Fruit fly (Drosophila melanogaster) whole organism, embryonic: ENCODE data around the gene Nep7.
A peak's percentile ranks its signal among the peaks of the same experiment; 100 is the strongest.

ENCODE experiments used
- Abd-B ChIP-seq: fragments of 200-800 bp; sonication (Bioruptor generic); optimal IDR thresholded peaks from 2 replicates; lab custom pipeline; 2018; ENCODE audit warnings: missing biosample characterization, mild to moderate bottlenecking, missing genetic modification characterization, moderate library complexity
- Aef1 ChIP-seq: fragments of 200-800 bp; sonication (Bioruptor generic); IDR thresholded peaks from 3 replicates; pipeline ENCODE4 v1.3.6; 2022; ENCODE audit warnings: missing biosample characterization, missing genetic modification characterization
- Antp ChIP-seq: fragments of 200-800 bp; sonication (Bioruptor generic); optimal IDR thresholded peaks from 3 replicates; lab custom pipeline; 2016; ENCODE audit warnings: missing biosample characterization, missing genetic modification characterization
- Atf3 ChIP-seq: fragments of 200-800 bp; sonication (Bioruptor generic); optimal IDR thresholded peaks from 3 replicates; lab custom pipeline; 2016; ENCODE audit warnings: missing biosample characterization, missing genetic modification characterization
- CG12071 ChIP-seq: fragments of 200-800 bp; sonication (Bioruptor generic); optimal IDR thresholded peaks from 3 replicates; lab custom pipeline; 2018; ENCODE audit warnings: missing biosample characterization, mild to moderate bottlenecking, missing genetic modification characterization
- CG12391 ChIP-seq: fragments of 200-800 bp; sonication (Bioruptor generic); optimal IDR thresholded peaks from 3 replicates; lab custom pipeline; 2018; ENCODE audit warnings: missing biosample characterization, mild to moderate bottlenecking, missing genetic modification characterization, moderate library complexity
- CG12744 ChIP-seq: fragments of 200-800 bp; sonication (Bioruptor generic); optimal IDR thresholded peaks from 2 replicates; lab custom pipeline; 2016; ENCODE audit warnings: missing biosample characterization, missing genetic modification characterization
- CG13424 ChIP-seq: fragments of 200-800 bp; sonication (Bioruptor generic); optimal IDR thresholded peaks from 2 replicates; lab custom pipeline; 2019; ENCODE audit warnings: missing biosample characterization, mild to moderate bottlenecking, missing genetic modification characterization, moderate library complexity
- CG13894 ChIP-seq: fragments of 200-800 bp; sonication (Bioruptor generic); optimal IDR thresholded peaks from 3 replicates; lab custom pipeline; 2018; ENCODE audit warnings: missing biosample characterization, mild to moderate bottlenecking, missing genetic modification characterization, moderate library complexity
- CG1602 ChIP-seq: fragments of 200-800 bp; sonication (Bioruptor generic); optimal IDR thresholded peaks from 3 replicates; lab custom pipeline; 2016; ENCODE audit warnings: missing biosample characterization, missing genetic modification characterization
- CG16813 ChIP-seq: fragments of 200-800 bp; sonication (Bioruptor generic); IDR thresholded peaks from 3 replicates; pipeline ENCODE4 v1.3.6; 2022; ENCODE audit warnings: missing biosample characterization, missing genetic modification characterization; ENCODE audit not compliant: partially characterized antibody
- CG2116 ChIP-seq: fragments of 200-800 bp; sonication (Bioruptor generic); optimal IDR thresholded peaks from 3 replicates; lab custom pipeline; 2018; ENCODE audit warnings: missing biosample characterization, mild to moderate bottlenecking, missing genetic modification characterization
- CG32532 ChIP-seq: fragments of 200-800 bp; sonication (Bioruptor generic); IDR thresholded peaks from 2 replicates; pipeline ENCODE4 v1.3.6; 2022; ENCODE audit warnings: missing biosample characterization, missing genetic modification characterization
- CG4404 ChIP-seq: fragments of 200-800 bp; sonication (Bioruptor generic); IDR thresholded peaks from 2 replicates; pipeline ENCODE4 v1.3.6; 2022; ENCODE audit warnings: missing biosample characterization, missing genetic modification characterization
- CG7928 ChIP-seq: fragments of 200-800 bp; sonication (Bioruptor generic); optimal IDR thresholded peaks from 2 replicates; lab custom pipeline; 2017; ENCODE audit warnings: missing biosample characterization, mild to moderate bottlenecking, missing genetic modification characterization
- CG8944 ChIP-seq: fragments of 200-800 bp; sonication (Bioruptor generic); optimal IDR thresholded peaks from 3 replicates; lab custom pipeline; 2016; ENCODE audit warnings: missing biosample characterization, missing genetic modification characterization
- CG9797 ChIP-seq: fragments of 200-800 bp; sonication (Bioruptor generic); optimal IDR thresholded peaks from 3 replicates; lab custom pipeline; 2018; ENCODE audit warnings: missing biosample characterization, mild to moderate bottlenecking, missing genetic modification characterization
- Dek ChIP-seq: fragments of 200-800 bp; sonication (Bioruptor generic); optimal IDR thresholded peaks from 3 replicates; lab custom pipeline; 2019; ENCODE audit warnings: missing biosample characterization, mild to moderate bottlenecking, missing genetic modification characterization, moderate library complexity
- Dfd ChIP-seq, 2 experiments: fragments of >200 bp; optimal IDR thresholded peaks; 2 replicates each; lab custom pipeline; 2017; ENCODE audit warnings: missing biosample characterization in 2 of 2, missing genetic modification characterization in 2 of 2
- Dp ChIP-seq: fragments of 200-800 bp; sonication (Bioruptor generic); optimal IDR thresholded peaks from 2 replicates; lab custom pipeline; 2018; ENCODE audit warnings: missing biosample characterization, mild to moderate bottlenecking, missing genetic modification characterization, moderate library complexity
- Drgx ChIP-seq: fragments of 200-800 bp; sonication (Bioruptor generic); IDR thresholded peaks from 2 replicates; pipeline ENCODE4 v1.3.6; 2022; ENCODE audit warnings: missing biosample characterization, missing genetic modification characterization
- GATAe ChIP-seq: fragments of 200-800 bp; sonication (Bioruptor generic); conservative IDR thresholded peaks from 2 replicates; pipeline ENCODE4 v1.3.6; 2022; ENCODE audit warnings: missing biosample characterization, missing genetic modification characterization
- HLH4C ChIP-seq: fragments of 200-800 bp; sonication (Bioruptor generic); IDR thresholded peaks from 3 replicates; pipeline ENCODE4 v1.3.6; 2022; ENCODE audit warnings: missing biosample characterization, missing genetic modification characterization; ENCODE audit not compliant: partially characterized antibody
- Hmx ChIP-seq: fragments of 200-800 bp; sonication (Bioruptor generic); optimal IDR thresholded peaks from 2 replicates; lab custom pipeline; 2016; ENCODE audit warnings: missing biosample characterization, missing genetic modification characterization
- Nf-YB ChIP-seq: fragments of 200-800 bp; sonication (Bioruptor generic); optimal IDR thresholded peaks from 3 replicates; lab custom pipeline; 2019; ENCODE audit warnings: missing biosample characterization, mild to moderate bottlenecking, missing genetic modification characterization, moderate library complexity
- Sox100B ChIP-seq: fragments of 200-800 bp; sonication (Bioruptor generic); optimal IDR thresholded peaks from 3 replicates; lab custom pipeline; 2018; ENCODE audit warnings: missing biosample characterization, mild to moderate bottlenecking, missing genetic modification characterization
- Sry-δ ChIP-seq: fragments of 200-800 bp; sonication (Bioruptor generic); optimal IDR thresholded peaks from 2 replicates; lab custom pipeline; 2016; ENCODE audit warnings: missing biosample characterization, missing genetic modification characterization
- Trl ChIP-seq, 3 experiments: fragments of >200 bp in 2 of 3; fragments of 200-800 bp in 1 of 3; sonication (Bioruptor generic) in 1 of 3; optimal IDR thresholded peaks; 2 replicates in 1 of 3; 3 replicates in 2 of 3; lab custom pipeline; 2016 to 2017; ENCODE audit warnings: missing biosample characterization in 1 of 3, missing genetic modification characterization in 1 of 3
- amos ChIP-seq: fragments of 200-800 bp; sonication (Bioruptor generic); IDR thresholded peaks from 2 replicates; pipeline ENCODE4 v1.3.6; 2022; ENCODE audit warnings: missing biosample characterization, missing genetic modification characterization; ENCODE audit not compliant: partially characterized antibody
- cwo ChIP-seq: fragments of 200-800 bp; sonication (Bioruptor generic); optimal IDR thresholded peaks from 3 replicates; lab custom pipeline; 2017; ENCODE audit warnings: missing biosample characterization, missing genetic modification characterization, mild to moderate bottlenecking, moderate library complexity, missing genetic modification reagents
- da ChIP-seq: fragments of 200-800 bp; sonication (Bioruptor generic); optimal IDR thresholded peaks from 2 replicates; lab custom pipeline; 2016; ENCODE audit warnings: missing biosample characterization, missing genetic modification characterization
- esg ChIP-seq: fragments of 200-800 bp; sonication (Bioruptor generic); conservative IDR thresholded peaks from 2 replicates; pipeline ENCODE4 v1.3.6; 2022; ENCODE audit warnings: missing biosample characterization, missing genetic modification characterization
- exex ChIP-seq: fragments of 200-800 bp; sonication (Bioruptor generic); optimal IDR thresholded peaks from 4 replicates; lab custom pipeline; 2018; ENCODE audit warnings: missing biosample characterization, mild to moderate bottlenecking, missing genetic modification characterization, moderate library complexity
- eyg ChIP-seq: fragments of 200-800 bp; sonication (Bioruptor generic); optimal IDR thresholded peaks from 3 replicates; lab custom pipeline; 2016; ENCODE audit warnings: missing biosample characterization, missing genetic modification characterization
- fd96Cb ChIP-seq: fragments of 200-800 bp; sonication (Bioruptor generic); optimal IDR thresholded peaks from 2 replicates; lab custom pipeline; 2018; ENCODE audit warnings: missing biosample characterization, mild to moderate bottlenecking, missing genetic modification characterization, moderate library complexity
- ftz-f1 ChIP-seq: fragments of 200-800 bp; sonication (Bioruptor generic); optimal IDR thresholded peaks from 2 replicates; lab custom pipeline; 2016; ENCODE audit warnings: missing biosample characterization, missing genetic modification characterization
- gem ChIP-seq: fragments of 200-800 bp; sonication (Bioruptor generic); optimal IDR thresholded peaks from 2 replicates; lab custom pipeline; 2019; ENCODE audit warnings: missing biosample characterization, mild to moderate bottlenecking, missing genetic modification characterization, moderate library complexity
- grau ChIP-seq: fragments of 200-800 bp; optimal IDR thresholded peaks from 3 replicates; lab custom pipeline; 2019; ENCODE audit warnings: missing biosample characterization, mild to moderate bottlenecking, missing genetic modification characterization, moderate library complexity
- hb ChIP-seq: fragments of 200-800 bp; sonication (Bioruptor generic); IDR thresholded peaks from 3 replicates; pipeline ENCODE4 v1.3.6; 2022; ENCODE audit warnings: missing biosample characterization, missing genetic modification characterization; ENCODE audit not compliant: partially characterized antibody
- lov ChIP-seq, 2 experiments: fragments of 200-800 bp in 1 of 2; fragments of >200 bp in 1 of 2; sonication (Bioruptor generic) in 1 of 2; IDR thresholded peaks in 1 of 2; optimal IDR thresholded peaks in 1 of 2; 2 replicates in 1 of 2; 3 replicates in 1 of 2; pipeline versions ENCODE4 v1.3.6 to Lab custom; 2017 to 2022; ENCODE audit warnings: missing biosample characterization in 1 of 2, missing genetic modification characterization in 1 of 2
- maf-S ChIP-seq: fragments of 200-800 bp; sonication (Bioruptor generic); optimal IDR thresholded peaks from 2 replicates; lab custom pipeline; 2016; ENCODE audit warnings: missing biosample characterization, missing genetic modification characterization
- mam ChIP-seq: fragments of 200-800 bp; sonication (Bioruptor generic); optimal IDR thresholded peaks from 3 replicates; lab custom pipeline; 2016; ENCODE audit warnings: missing biosample characterization, missing genetic modification characterization
- pfk ChIP-seq: fragments of 200-800 bp; sonication (Bioruptor generic); optimal IDR thresholded peaks from 2 replicates; lab custom pipeline; 2018; ENCODE audit warnings: missing biosample characterization, mild to moderate bottlenecking, missing genetic modification characterization, moderate library complexity
- psq ChIP-seq: fragments of 200-800 bp; sonication (Bioruptor generic); optimal IDR thresholded peaks from 2 replicates; lab custom pipeline; 2017; ENCODE audit warnings: missing biosample characterization, missing genetic modification characterization
- ranshi ChIP-seq: fragments of 200-800 bp; sonication (Bioruptor generic); IDR thresholded peaks from 2 replicates; pipeline ENCODE4 v1.3.6; 2022; ENCODE audit warnings: missing biosample characterization, missing genetic modification characterization
- salm ChIP-seq: fragments of 200-800 bp; sonication (Bioruptor generic); optimal IDR thresholded peaks from 2 replicates; lab custom pipeline; 2018; ENCODE audit warnings: missing biosample characterization, mild to moderate bottlenecking, missing genetic modification characterization
- sr ChIP-seq: fragments of 200-800 bp; sonication (Bioruptor generic); IDR thresholded peaks from 3 replicates; pipeline ENCODE4 v1.3.6; 2022; ENCODE audit warnings: missing biosample characterization, missing genetic modification characterization
- ttk ChIP-seq: fragments of 200-800 bp; sonication (Bioruptor generic); IDR thresholded peaks from 2 replicates; pipeline ENCODE4 v2.1.2; 2022; ENCODE audit warnings: missing biosample characterization, missing genetic modification characterization
- tx ChIP-seq: fragments of 200-800 bp; sonication (Bioruptor generic); optimal IDR thresholded peaks from 2 replicates; lab custom pipeline; 2016; ENCODE audit warnings: missing biosample characterization, missing genetic modification characterization
- unc-4 ChIP-seq: fragments of 200-800 bp; sonication (Bioruptor generic); IDR thresholded peaks from 2 replicates; pipeline ENCODE4 v1.3.6; 2022; ENCODE audit warnings: missing biosample characterization, missing genetic modification characterization; ENCODE audit not compliant: partially characterized antibody
- zfh1 ChIP-seq: fragments of 200-800 bp; sonication (Bioruptor generic); IDR thresholded peaks from 3 replicates; pipeline ENCODE4 v1.3.6; 2022; ENCODE audit warnings: missing biosample characterization, missing genetic modification characterization

The Nep7 gene

DNA sequence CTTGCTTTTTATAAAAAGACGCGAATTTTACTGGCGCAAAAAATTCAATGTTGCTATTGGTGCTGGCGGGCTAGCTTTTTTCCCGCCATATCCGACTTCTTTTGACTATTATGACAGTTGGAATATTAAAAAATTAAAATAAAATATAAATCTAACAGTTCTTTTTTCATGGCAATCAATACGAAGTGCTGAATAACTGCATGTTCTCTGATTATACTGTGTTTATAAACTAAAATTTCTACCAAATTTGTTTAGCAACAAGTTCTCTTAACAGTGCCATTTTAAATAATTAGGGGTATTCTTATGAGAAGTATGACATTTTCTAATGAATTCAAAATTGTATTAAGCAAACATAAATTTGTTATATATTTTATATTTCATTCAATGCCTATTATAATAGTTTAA lies 35.3 kb upstream of the Nep7 start, which contains the start of gene Boh1 (continued):
- TF ChIP-seq Drgx (GFP tag; lab: Robert Waterston, UW) (no peak), maf-S (no peak), sr (no peak), CG32532 (no peak), salm (tag; lab: Kevin White, UChicago) (no peak), pfk (no peak), Dp (GFP tag; lab: Kevin White, UChicago) (peak; percentile 6), CG7928 (GFP tag; lab: Kevin White, UChicago) (no peak), Hmx (GFP tag; lab: Kevin White, UChicago) (no peak), Sry-δ (GFP tag; lab: Kevin White, UChicago) (no peak), Antp (GFP tag; lab: Kevin White, UChicago) (no peak), CG12744 (GFP tag; lab: Kevin White, UChicago) (no peak), CG13424 (tag; lab: Kevin White, UChicago) (peak; percentile 51), fd96Cb (tag; lab: Kevin White, UChicago) (no peak), da (no peak), lov (optimal IDR thresholded peaks at IDR 0.05; lab: Kevin White, UChicago) (no peak), lov (GFP tag; IDR thresholded peaks at IDR 0.05; lab: Robert Waterston, UW) (no peak), Abd-B (peak; percentile 29), grau (tag; lab: Kevin White, UChicago) (peak; percentile 41), CG2116 (GFP tag; lab: Kevin White, UChicago) (peak; percentile 67), exex (tag; lab: Kevin White, UChicago) (no peak), psq (GFP tag; lab: Kevin White, UChicago) (no peak), amos (GFP tag; lab: Robert Waterston, UW) (no peak), cwo (no peak), Aef1 (GFP tag; lab: Robert Waterston, UW) (no peak), CG16813 (GFP tag; lab: Robert Waterston, UW) (no peak), zfh1 (GFP tag; lab: Robert Waterston, UW) (no peak), CG8944 (no peak), Nf-YB (peak; percentile 15), CG9797 (GFP tag; lab: Kevin White, UChicago) (no peak), CG13894 (tag; lab: Kevin White, UChicago) (no peak), ranshi (GFP tag; lab: Robert Waterston, UW) (no peak), Atf3 (GFP tag; lab: Kevin White, UChicago) (no peak), Trl (optimal IDR thresholded peaks at IDR 0.05; lab: Kevin White, UChicago) (no peak), Trl (GFP tag; optimal IDR thresholded peaks at IDR 0.05; lab: Kevin White, UChicago) (no peak), esg (GFP tag; lab: Robert Waterston, UW) (no peak), eyg (GFP tag; lab: Kevin White, UChicago) (no peak), GATAe (no peak), ftz-f1 (no peak), ttk (no peak), tx (no peak), CG12391 (tag; lab: Kevin White, UChicago) (peak; percentile 61), mam (no peak), CG12071 (GFP tag; lab: Kevin White, UChicago) (no peak), Dfd (GFP tag; optimal IDR thresholded peaks at IDR 0.05; lab: Kevin White, UChicago) (no peak), hb (GFP tag; lab: Robert Waterston, UW) (no peak), HLH4C (GFP tag; lab: Robert Waterston, UW) (no peak), CG1602 (no peak), Sox100B (GFP tag; lab: Kevin White, UChicago) (peak; percentile 63), Dek (tag; lab: Kevin White, UChicago) (peak; percentile 28), CG4404 (no peak), unc-4 (GFP tag; lab: Robert Waterston, UW) (no peak), gem (peak; percentile 54)
